Worm (Caenorhabditis elegans) whole organism, L1 larva: ENCODE results near the gene ptr-24.

ENCODE experiments used
- C04F5.9 ChIP-seq: sonication (generic microtip); optimal IDR thresholded peaks from 2 replicates; lab custom pipeline; 2016; ENCODE audit warnings: missing genetic modification characterization, missing compliant biosample characterization
- C34B4.2 ChIP-seq: sonication (generic microtip); optimal IDR thresholded peaks from 2 replicates; lab custom pipeline; 2017; ENCODE audit warnings: mild to moderate bottlenecking, missing genetic modification characterization, missing compliant biosample characterization
- F16B12.6 ChIP-seq: fragments of 150-350 bp; optimal IDR thresholded peaks from 2 replicates; lab custom pipeline; 2014; ENCODE audit warnings: missing biosample characterization, missing genetic modification characterization
- alr-1 ChIP-seq: fragments of 200-800 bp; sonication (Bioruptor generic); optimal IDR thresholded peaks from 2 replicates; lab custom pipeline; 2018; ENCODE audit warnings: borderline replicate concordance, mild to moderate bottlenecking, missing genetic modification characterization, missing compliant biosample characterization
- aly-2 ChIP-seq: fragments of 150-350 bp; optimal IDR thresholded peaks from 2 replicates; lab custom pipeline; 2014; ENCODE audit warnings: missing biosample characterization, missing genetic modification characterization
- blmp-1 ChIP-seq: fragments of 150-350 bp; optimal IDR thresholded peaks from 2 replicates; lab custom pipeline; 2014; ENCODE audit warnings: missing biosample characterization, missing genetic modification characterization
- ceh-63 ChIP-seq: fragments of 200-800 bp; sonication (Bioruptor generic); optimal IDR thresholded peaks from 2 replicates; lab custom pipeline; 2018; ENCODE audit warnings: mild to moderate bottlenecking, missing genetic modification characterization, missing compliant biosample characterization
- ceh-82 ChIP-seq, 3 experiments: fragments of 150-350 bp in 1 of 3; sonication (generic microtip) in 2 of 3; optimal IDR thresholded peaks; 2 replicates each; lab custom pipeline; 2014 to 2017; ENCODE audit warnings: missing biosample characterization in 3 of 3, missing genetic modification characterization in 3 of 3
- ceh-88 ChIP-seq: fragments of 200-800 bp; sonication (Bioruptor generic); IDR thresholded peaks from 2 replicates; pipeline ENCODE4 v1.3.6; 2022; ENCODE audit warnings: missing genetic modification characterization, missing compliant biosample characterization
- ceh-90 ChIP-seq: sonication (generic microtip); optimal IDR thresholded peaks from 2 replicates; lab custom pipeline; 2016; ENCODE audit warnings: missing genetic modification characterization, missing compliant biosample characterization
- dsc-1 ChIP-seq: sonication (generic microtip); optimal IDR thresholded peaks from 2 replicates; lab custom pipeline; 2016; ENCODE audit warnings: mild to moderate bottlenecking, missing genetic modification characterization, missing compliant biosample characterization
- efl-1 ChIP-seq, 4 experiments: fragments of 150-350 bp; optimal IDR thresholded peaks in 3 of 4; peaks in 1 of 4; 1 replicate in 1 of 4; 2 replicates in 3 of 4; lab custom pipeline; 2014; ENCODE audit warnings: missing biosample characterization in 2 of 4, missing genetic modification characterization in 2 of 4, missing genetic modification reagents in 2 of 4
- elt-2 ChIP-seq: sonication (generic microtip); optimal IDR thresholded peaks from 2 replicates; lab custom pipeline; 2016; ENCODE audit warnings: missing genetic modification characterization, mild to moderate bottlenecking, inconsistent platforms, missing compliant biosample characterization, missing genetic modification reagents
- ets-5 ChIP-seq: fragments of 200-800 bp; sonication (Bioruptor generic); IDR thresholded peaks from 2 replicates; pipeline ENCODE4 v1.3.6; 2022; ENCODE audit warnings: missing genetic modification characterization, missing compliant biosample characterization
- fkh-8 ChIP-seq: sonication (generic microtip); optimal IDR thresholded peaks from 2 replicates; lab custom pipeline; 2016; ENCODE audit warnings: mild to moderate bottlenecking, missing genetic modification characterization, missing compliant biosample characterization
- fos-1 ChIP-seq: fragments of 150-350 bp; optimal IDR thresholded peaks from 2 replicates; lab custom pipeline; 2014; ENCODE audit warnings: missing biosample characterization, missing genetic modification characterization
- grh-1 ChIP-seq: fragments of 200-800 bp; sonication (Bioruptor generic); IDR thresholded peaks from 2 replicates; pipeline ENCODE4 v1.3.6; 2022; ENCODE audit warnings: missing genetic modification reagents, missing genetic modification characterization, missing compliant biosample characterization
- hlh-17 ChIP-seq: fragments of 200-800 bp; sonication (Bioruptor generic); optimal IDR thresholded peaks from 2 replicates; lab custom pipeline; 2018; ENCODE audit warnings: missing genetic modification characterization, mild to moderate bottlenecking, missing compliant biosample characterization, moderate library complexity, borderline replicate concordance
- irx-1 ChIP-seq: sonication (generic microtip); optimal IDR thresholded peaks from 2 replicates; lab custom pipeline; 2016; ENCODE audit warnings: missing genetic modification characterization, missing compliant biosample characterization
- jun-1 ChIP-seq: fragments of 150-350 bp; optimal IDR thresholded peaks from 2 replicates; lab custom pipeline; 2014; ENCODE audit warnings: missing biosample characterization, missing genetic modification reagents, missing genetic modification characterization
- lin-14 ChIP-seq: fragments of 200-800 bp; sonication (Bioruptor generic); optimal IDR thresholded peaks from 2 replicates; lab custom pipeline; 2018; ENCODE audit warnings: mild to moderate bottlenecking, missing genetic modification characterization, moderate library complexity, missing compliant biosample characterization
- lin-35 ChIP-seq, 2 experiments: fragments of 150-350 bp; optimal IDR thresholded peaks; 2 replicates each; lab custom pipeline; 2014; ENCODE audit warnings: missing biosample characterization in 2 of 2, missing genetic modification characterization in 2 of 2, missing genetic modification reagents in 2 of 2
- lsy-2 ChIP-seq, 2 experiments: fragments of 150-350 bp; optimal IDR thresholded peaks; 2 replicates each; lab custom pipeline; 2014; ENCODE audit warnings: missing biosample characterization in 2 of 2, missing genetic modification characterization in 2 of 2
- mab-9 ChIP-seq: fragments of 200-800 bp; sonication (Bioruptor generic); IDR thresholded peaks from 2 replicates; pipeline ENCODE4 v1.3.6; 2022; ENCODE audit warnings: missing genetic modification reagents, missing genetic modification characterization, missing compliant biosample characterization
- mdl-1 ChIP-seq, 2 experiments: fragments of 150-350 bp; optimal IDR thresholded peaks; 2 replicates each; lab custom pipeline; 2014 to 2017; ENCODE audit warnings: missing biosample characterization in 2 of 2, missing genetic modification characterization in 2 of 2, inconsistent platforms in 1 of 2
- nhr-11 ChIP-seq: fragments of 150-350 bp; optimal IDR thresholded peaks from 2 replicates; lab custom pipeline; 2014; ENCODE audit warnings: missing biosample characterization, missing genetic modification characterization
- nhr-12 ChIP-seq: sonication (generic microtip); optimal IDR thresholded peaks from 2 replicates; lab custom pipeline; 2017; ENCODE audit warnings: missing biosample characterization, missing genetic modification characterization
- nhr-19 ChIP-seq: fragments of 200-800 bp; sonication (Bioruptor generic); conservative IDR thresholded peaks from 2 replicates; pipeline ENCODE4 v1.3.6; 2022; ENCODE audit warnings: missing genetic modification characterization, missing compliant biosample characterization
- nhr-28 ChIP-seq: fragments of 150-350 bp; optimal IDR thresholded peaks from 2 replicates; lab custom pipeline; 2014; ENCODE audit warnings: missing biosample characterization, missing genetic modification characterization
- nhr-71 ChIP-seq: sonication (generic microtip); optimal IDR thresholded peaks from 2 replicates; lab custom pipeline; 2016; ENCODE audit warnings: mild to moderate bottlenecking, missing genetic modification characterization, moderate library complexity, missing compliant biosample characterization
- nhr-76 ChIP-seq: sonication (generic microtip); optimal IDR thresholded peaks from 2 replicates; lab custom pipeline; 2017; ENCODE audit warnings: missing biosample characterization, missing genetic modification characterization
- nhr-77 ChIP-seq: fragments of 150-350 bp; optimal IDR thresholded peaks from 2 replicates; lab custom pipeline; 2014; ENCODE audit warnings: missing biosample characterization, missing genetic modification characterization
- pax-3 ChIP-seq: fragments of 200-800 bp; sonication (Bioruptor generic); optimal IDR thresholded peaks from 2 replicates; lab custom pipeline; 2018; ENCODE audit warnings: mild to moderate bottlenecking, missing genetic modification characterization, moderate library complexity, missing compliant biosample characterization
- pqm-1 ChIP-seq: sonication (generic microtip); optimal IDR thresholded peaks from 3 replicates; lab custom pipeline; 2017; ENCODE audit warnings: missing biosample characterization, missing genetic modification characterization
- rnt-1 ChIP-seq: sonication (generic microtip); optimal IDR thresholded peaks from 2 replicates; lab custom pipeline; 2016; ENCODE audit warnings: mild to moderate bottlenecking, missing genetic modification characterization, moderate library complexity, missing compliant biosample characterization
- snu-23 ChIP-seq: sonication (generic microtip); optimal IDR thresholded peaks from 2 replicates; lab custom pipeline; 2016; ENCODE audit warnings: missing genetic modification characterization, missing compliant biosample characterization
- sox-4 ChIP-seq: sonication (generic microtip); optimal IDR thresholded peaks from 2 replicates; lab custom pipeline; 2016; ENCODE audit warnings: missing genetic modification characterization, missing compliant biosample characterization
- sptf-1 ChIP-seq: fragments of 150-350 bp; optimal IDR thresholded peaks from 2 replicates; lab custom pipeline; 2014; ENCODE audit warnings: missing biosample characterization, missing genetic modification characterization
- swsn-7 ChIP-seq: sonication (generic microtip); optimal IDR thresholded peaks from 2 replicates; lab custom pipeline; 2016; ENCODE audit warnings: missing genetic modification characterization, missing compliant biosample characterization
- tbx-2 ChIP-seq: sonication (generic microtip); optimal IDR thresholded peaks from 2 replicates; lab custom pipeline; 2016; ENCODE audit warnings: missing genetic modification characterization, missing compliant biosample characterization
- unc-30 ChIP-seq: sonication (generic microtip); optimal IDR thresholded peaks from 2 replicates; lab custom pipeline; 2017; ENCODE audit warnings: missing biosample characterization, missing genetic modification characterization
- vab-15 ChIP-seq: sonication (generic microtip); optimal IDR thresholded peaks from 2 replicates; lab custom pipeline; 2017; ENCODE audit warnings: missing genotype, mild to moderate bottlenecking, missing genetic modification characterization, missing compliant biosample characterization
- xbp-1 ChIP-seq: sonication (generic microtip); optimal IDR thresholded peaks from 2 replicates; lab custom pipeline; 2016; ENCODE audit warnings: missing genetic modification characterization, missing compliant biosample characterization
- zag-1 ChIP-seq: fragments of 150-350 bp; optimal IDR thresholded peaks from 2 replicates; lab custom pipeline; 2014; ENCODE audit warnings: missing biosample characterization, missing genetic modification characterization
- zip-4 ChIP-seq: fragments of 200-800 bp; sonication (Bioruptor generic); optimal IDR thresholded peaks from 2 replicates; lab custom pipeline; 2018; ENCODE audit warnings: mild to moderate bottlenecking, missing genetic modification characterization, moderate library complexity, missing compliant biosample characterization
- ztf-11 ChIP-seq, 2 experiments: sonication (generic microtip); optimal IDR thresholded peaks; 2 replicates each; lab custom pipeline; 2016 to 2017; ENCODE audit warnings: missing genetic modification characterization in 2 of 2, missing biosample characterization in 1 of 2, missing compliant biosample characterization in 1 of 2
- ztf-4 ChIP-seq: fragments of 150-350 bp; optimal IDR thresholded peaks from 2 replicates; lab custom pipeline; 2014; ENCODE audit warnings: missing biosample characterization, missing genetic modification characterization

The ptr-24 gene

ce11 chrX:13328868-13329267 lies 9.0 kb upstream of the ptr-24 start (continued):
- TF ChIP-seq pax-3 (tag; lab: Kevin White, UChicago) (no peak), sox-4 (tag; lab: Kevin White, UChicago) (no peak)

ce11 chrX:13331386-13331785 lies 6.4 kb upstream of the ptr-24 start, which contains the start of gene sir-2.3:
Gene sir-2.3 (plus strand): TSS chrX:13331686.
- TF ChIP-seq fkh-8 (tag; lab: Kevin White, UChicago): no peak
- TF ChIP-seq ceh-63 (GFP tag; lab: Kevin White, UChicago): no peak
- no peak for TF ChIP-seq lin-14 (GFP tag; lab: Kevin White, UChicago)
- TF ChIP-seq alr-1: no peak
- no peak for TF ChIP-seq grh-1 (GFP tag; lab: Robert Waterston, UW)
- TF ChIP-seq mdl-1 (tag; optimal IDR thresholded peaks at IDR 0.05; lab: Kevin White, UChicago): no peak
- no peak for TF ChIP-seq dsc-1
- no peak for TF ChIP-seq vab-15
- TF ChIP-seq nhr-11 (tag; lab: Kevin White, UChicago): no peak
- TF ChIP-seq F16B12.6: no peak
- TF ChIP-seq zip-4 (GFP tag; lab: Kevin White, UChicago): no peak
- no peak for TF ChIP-seq nhr-12 (tag; lab: Kevin White, UChicago)
- TF ChIP-seq fos-1: no peak
- no peak for TF ChIP-seq ceh-88 (GFP tag; lab: Robert Waterston, UW)
- TF ChIP-seq zag-1 (tag; lab: Kevin White, UChicago): no peak
- no peak for TF ChIP-seq C34B4.2 (tag; lab: Kevin White, UChicago)
- TF ChIP-seq nhr-28: no peak
- no peak for TF ChIP-seq elt-2 (tag; lab: Kevin White, UChicago)

- TF ChIP-seq snu-23 (no peak), elt-2 (tag; lab: Kevin White, UChicago) (peak; percentile 23)
- TF ChIP-seq, all 84 proteins: peak for 1
Measured at ce11 chrX:13333835-13334234, 4.0 kb upstream of the ptr-24 start, which contains the start of gene F46G10.4. Gene F46G10.4 (plus strand): TSS chrX:13334046.

ce11 chrX:13337000-13337399 lies 828 bp upstream of the ptr-24 start:
- TF ChIP-seq swsn-7 (tag; lab: Kevin White, UChicago) (no peak), nhr-77 (no peak), sptf-1 (tag; lab: Kevin White, UChicago) (no peak), pqm-1 (tag; lab: Kevin White, UChicago) (no peak), hlh-17 (no peak), lin-14 (GFP tag; lab: Kevin White, UChicago) (peak; percentile 85), tbx-2 (tag; lab: Kevin White, UChicago) (peak; percentile 47), mdl-1 (tag; optimal IDR thresholded peaks at IDR 0.05; lab: Kevin White, UChicago) (peak in 1 of 2 experiments; percentile 70), ztf-4 (tag; lab: Kevin White, UChicago) (no peak), dsc-1 (peak; percentile 40), jun-1 (tag; lab: Kevin White, UChicago) (no peak), mab-9 (peak; percentile 20; the same call in 1 of the 2 replicates), ets-5 (no peak), irx-1 (tag; lab: Kevin White, UChicago) (no peak), nhr-76 (no peak), fkh-8 (tag; lab: Kevin White, UChicago) (no peak), ceh-90 (no peak), vab-15 (peak; percentile 43), unc-30 (tag; lab: Kevin White, UChicago) (no peak), snu-23 (peak; percentile 59), ceh-82 (tag; optimal IDR thresholded peaks at IDR 0.05; lab: Kevin White, UChicago) (peak in 1 of 3 experiments; percentile 27), C04F5.9 (tag; lab: Kevin White, UChicago) (no peak), nhr-71 (tag; lab: Kevin White, UChicago) (peak; percentile 84), xbp-1 (tag; lab: Kevin White, UChicago) (no peak), F16B12.6 (no peak), ztf-11 (tag; optimal IDR thresholded peaks at IDR 0.05; lab: Kevin White, UChicago) (no peak), efl-1 (optimal IDR thresholded peaks at IDR 0.05; lab: Kevin White, UChicago) (peak in 1 of 2 experiments; percentile 0), efl-1 (GFP tag; optimal IDR thresholded peaks at IDR 0.05 in 1 of 2; lab: Kevin White, UChicago) (peak in 1 of 2 experiments; percentile 19), lin-35 (GFP tag; optimal IDR thresholded peaks at IDR 0.05; lab: Kevin White, UChicago) (no peak), rnt-1 (peak; percentile 70), blmp-1 (no peak), lsy-2 (tag; optimal IDR thresholded peaks at IDR 0.05; lab: Kevin White, UChicago) (peak in 1 of 2 experiments; percentile 50), nhr-19 (peak; percentile 54), aly-2 (tag; lab: Kevin White, UChicago) (no peak)
